Fruit fly (Drosophila melanogaster): ENCODE data around the gene CG7326.
A peak's percentile ranks its signal among the peaks of the same experiment; 100 is the strongest.

CG7326 gene

dm6 chrX:18813049-18813448, 50.5 kb downstream of the CG7326 start, which contains the start of gene CG42450 (continued):
- TF ChIP-seq pita (GFP tag; optimal IDR thresholded peaks at IDR 0.05) (no peak), CG17385 (GFP tag; optimal IDR thresholded peaks at IDR 0.05) (peak; percentile 6), hbn (GFP tag; IDR thresholded peaks at IDR 0.05; ENCODE audit: partially characterized antibody) (peak; percentile 29; the same call in 1 of the 2 replicates), wdn (GFP tag; IDR thresholded peaks at IDR 0.05) (no peak), gfzf (GFP tag; optimal IDR thresholded peaks at IDR 0.05) (no peak), Fer1 (GFP tag; optimal IDR thresholded peaks at IDR 0.05) (peak; percentile 40), sens (GFP tag) (no peak), CG9817 (tag; optimal IDR thresholded peaks at IDR 0.05) (no peak), her (GFP tag; optimal IDR thresholded peaks at IDR 0.05) (no peak), ewg (GFP tag; optimal IDR thresholded peaks at IDR 0.05) (peak; percentile 68), CG15011 (GFP tag; optimal IDR thresholded peaks at IDR 0.05) (no peak), Adf1 (GFP tag; IDR thresholded peaks at IDR 0.05) (peak; percentile 40; the same call in 1 of the 2 replicates), CG13287 (GFP tag; IDR thresholded peaks at IDR 0.05; ENCODE audit: partially characterized antibody) (peak; percentile 23; the same call in 1 of the 2 replicates), Hmr (GFP tag; optimal IDR thresholded peaks at IDR 0.05) (peak; percentile 1), Fer3 (tag; optimal IDR thresholded peaks at IDR 0.05) (no peak), CG18599 (GFP tag; optimal IDR thresholded peaks at IDR 0.05) (peak; percentile 8)

dm6 chrX:18812111-18812510, 51.5 kb downstream of the CG7326 start:
- TF ChIP-seq Hr78 (GFP tag; optimal IDR thresholded peaks at IDR 0.05) (peak in 1 of 2 experiments; percentile 31), Hr51 (GFP tag; optimal IDR thresholded peaks at IDR 0.05) (peak in 1 of 2 experiments; percentile 15), pfk (GFP tag; optimal IDR thresholded peaks at IDR 0.05) (peak; percentile 76), gcm2 (GFP tag; optimal IDR thresholded peaks at IDR 0.05) (no peak), CG12155 (GFP tag; optimal IDR thresholded peaks at IDR 0.05) (peak; percentile 72)
